Worm (Caenorhabditis elegans) whole organism, L4 larva: ENCODE results near the gene T26H5.8.
A peak's percentile ranks its signal among the peaks of the same experiment; 100 is the strongest.

Experiments used
- F10B5.3 ChIP-seq: sonication (generic microtip); optimal IDR thresholded peaks from 2 replicates; lab custom pipeline; 2016; ENCODE audit warnings: mild to moderate bottlenecking, missing genetic modification characterization, missing compliant biosample characterization
- F26F4.8 ChIP-seq: fragments of 200-800 bp; sonication (Bioruptor generic); conservative IDR thresholded peaks from 2 replicates; pipeline ENCODE4 v1.3.6; 2022; ENCODE audit warnings: missing genetic modification characterization, missing compliant biosample characterization
- F44E2.7 ChIP-seq: fragments of 200-800 bp; sonication (Bioruptor generic); IDR thresholded peaks from 2 replicates; pipeline ENCODE4 v2.1.2; 2022; ENCODE audit warnings: missing genetic modification characterization, missing compliant biosample characterization
- F49E8.2 ChIP-seq: sonication (generic microtip); optimal IDR thresholded peaks from 2 replicates; lab custom pipeline; 2016; ENCODE audit warnings: missing compliant biosample characterization, mild to moderate bottlenecking, missing genetic modification characterization, borderline replicate concordance
- Y75B8A.6 ChIP-seq: fragments of 200-800 bp; sonication (Bioruptor generic); IDR thresholded peaks from 2 replicates; pipeline ENCODE4 v1.3.6; 2022; ENCODE audit warnings: missing genetic modification reagents, missing genetic modification characterization, missing compliant biosample characterization
- ZK337.2 ChIP-seq: fragments of 200-800 bp; sonication (Bioruptor generic); IDR thresholded peaks from 2 replicates; pipeline ENCODE4 v1.3.6; 2022; ENCODE audit warnings: missing genetic modification reagents, missing genetic modification characterization, missing compliant biosample characterization
- ZK546.5 ChIP-seq, 2 experiments: sonication (generic microtip); optimal IDR thresholded peaks; 2 replicates each; lab custom pipeline; 2017; ENCODE audit warnings: missing biosample characterization in 2 of 2, missing genetic modification characterization in 2 of 2
- aha-1 ChIP-seq: fragments of 150-350 bp; peaks from one replicate; lab custom pipeline; 2014; ENCODE audit warnings: missing biosample characterization, missing genetic modification characterization
- ceh-28 ChIP-seq: fragments of 150-350 bp; optimal IDR thresholded peaks from 2 replicates; lab custom pipeline; 2014; ENCODE audit warnings: missing biosample characterization, missing genetic modification reagents, missing genetic modification characterization
- cey-2 ChIP-seq: sonication (generic microtip); optimal IDR thresholded peaks from 3 replicates; lab custom pipeline; 2017; ENCODE audit warnings: missing genetic modification characterization, mild to moderate bottlenecking, missing compliant biosample characterization, antibody characterized with exemption, borderline replicate concordance; ENCODE audit not compliant: insufficient read depth
- daf-16 ChIP-seq, 3 experiments: sonication (generic microtip); optimal IDR thresholded peaks; 2 replicates each; lab custom pipeline; 2016 to 2017; ENCODE audit warnings: missing genetic modification characterization in 3 of 3, missing genetic modification reagents in 3 of 3, mild to moderate bottlenecking in 2 of 3, missing compliant biosample characterization in 2 of 3, missing biosample characterization in 1 of 3, moderate library complexity in 1 of 3
- dmd-6 ChIP-seq: fragments of 200-800 bp; sonication (Bioruptor generic); IDR thresholded peaks from 2 replicates; pipeline ENCODE4 v1.3.6; 2022; ENCODE audit warnings: missing genetic modification reagents, missing genetic modification characterization, missing compliant biosample characterization
- dmd-9 ChIP-seq: fragments of 200-800 bp; sonication (Bioruptor generic); IDR thresholded peaks from 2 replicates; pipeline ENCODE4 v1.3.6; 2022; ENCODE audit warnings: missing genetic modification reagents, missing genetic modification characterization, missing compliant biosample characterization
- egl-27 ChIP-seq: sonication (generic microtip); optimal IDR thresholded peaks from 3 replicates; lab custom pipeline; 2017; ENCODE audit warnings: missing biosample characterization, missing genetic modification reagents, missing genetic modification characterization
- egl-43 ChIP-seq: fragments of 200-800 bp; sonication (Bioruptor generic); IDR thresholded peaks from 2 replicates; pipeline ENCODE4 v1.3.6; 2022; ENCODE audit warnings: missing genetic modification reagents, missing genetic modification characterization, missing compliant biosample characterization
- fkh-10 ChIP-seq: fragments of 150-350 bp; optimal IDR thresholded peaks from 2 replicates; lab custom pipeline; 2014; ENCODE audit warnings: missing biosample characterization, missing genetic modification reagents, missing genetic modification characterization
- hlh-11 ChIP-seq: fragments of 200-800 bp; sonication (Bioruptor generic); optimal IDR thresholded peaks from 2 replicates; lab custom pipeline; 2018; ENCODE audit warnings: mild to moderate bottlenecking, missing genetic modification characterization, missing compliant biosample characterization
- jun-1 ChIP-seq: fragments of 150-350 bp; optimal IDR thresholded peaks from 2 replicates; lab custom pipeline; 2014; ENCODE audit warnings: missing biosample characterization, missing genetic modification reagents, missing genetic modification characterization
- lim-7 ChIP-seq: fragments of 200-800 bp; sonication (Bioruptor generic); IDR thresholded peaks from 2 replicates; pipeline ENCODE4 v1.3.6; 2022; ENCODE audit warnings: missing genetic modification characterization, missing compliant biosample characterization
- lin-38 ChIP-seq: fragments of 200-800 bp; sonication (Bioruptor generic); IDR thresholded peaks from 2 replicates; pipeline ENCODE4 v1.3.6; 2022; ENCODE audit warnings: missing genetic modification reagents, missing genetic modification characterization, missing compliant biosample characterization
- lin-39 ChIP-seq: fragments of 150-350 bp; optimal IDR thresholded peaks from 2 replicates; lab custom pipeline; 2014; ENCODE audit warnings: missing biosample characterization, missing genetic modification reagents, missing genetic modification characterization
- mep-1 ChIP-seq: fragments of 150-350 bp; sonication (generic microtip); optimal IDR thresholded peaks from 3 replicates; lab custom pipeline; 2014; ENCODE audit warnings: missing biosample characterization, missing genetic modification characterization
- mxl-2 ChIP-seq: fragments of 200-800 bp; sonication (Bioruptor generic); conservative IDR thresholded peaks from 2 replicates; pipeline ENCODE4 v1.3.6; 2022; ENCODE audit warnings: missing genetic modification reagents, missing genetic modification characterization, missing compliant biosample characterization
- mxl-3 ChIP-seq: fragments of 200-800 bp; sonication (Bioruptor generic); optimal IDR thresholded peaks from 2 replicates; lab custom pipeline; 2018; ENCODE audit warnings: mild to moderate bottlenecking, missing genetic modification characterization, missing compliant biosample characterization
- nhr-11 ChIP-seq: fragments of 150-350 bp; optimal IDR thresholded peaks from 2 replicates; lab custom pipeline; 2014; ENCODE audit warnings: missing biosample characterization, missing genetic modification characterization
- nhr-111 ChIP-seq: fragments of 200-800 bp; sonication (Bioruptor generic); optimal IDR thresholded peaks from 2 replicates; lab custom pipeline; 2018; ENCODE audit warnings: mild to moderate bottlenecking, missing genetic modification characterization, missing compliant biosample characterization
- nhr-48 ChIP-seq: sonication (generic microtip); optimal IDR thresholded peaks from 2 replicates; lab custom pipeline; 2016; ENCODE audit warnings: mild to moderate bottlenecking, missing genetic modification characterization, missing compliant biosample characterization
- nhr-77 ChIP-seq: fragments of 150-350 bp; optimal IDR thresholded peaks from 2 replicates; lab custom pipeline; 2014; ENCODE audit warnings: missing biosample characterization, missing genetic modification characterization
- php-3 ChIP-seq: fragments of 200-800 bp; sonication (Bioruptor generic); IDR thresholded peaks from 2 replicates; pipeline ENCODE4 v1.3.6; 2022; ENCODE audit warnings: missing genetic modification reagents, missing genetic modification characterization, missing compliant biosample characterization
- pqm-1 ChIP-seq: sonication (generic microtip); optimal IDR thresholded peaks from 2 replicates; lab custom pipeline; 2017; ENCODE audit warnings: missing biosample characterization, missing genetic modification characterization
- spr-3 ChIP-seq: fragments of 200-800 bp; sonication (Bioruptor generic); optimal IDR thresholded peaks from 2 replicates; lab custom pipeline; 2018; ENCODE audit warnings: mild to moderate bottlenecking, missing genetic modification characterization, missing compliant biosample characterization
- tag-97 ChIP-seq: fragments of 200-800 bp; sonication (Bioruptor generic); IDR thresholded peaks from 2 replicates; pipeline ENCODE4 v1.3.6; 2022; ENCODE audit warnings: missing genetic modification characterization, missing compliant biosample characterization
- tra-1 ChIP-seq: fragments of 200-800 bp; sonication (Bioruptor generic); IDR thresholded peaks from 2 replicates; pipeline ENCODE4 v1.3.6; 2022; ENCODE audit warnings: missing genetic modification reagents, missing genetic modification characterization, missing compliant biosample characterization
- unc-39 ChIP-seq: sonication (generic microtip); optimal IDR thresholded peaks from 2 replicates; lab custom pipeline; 2017; ENCODE audit warnings: missing biosample characterization, missing genetic modification characterization
- unc-62 ChIP-seq, 3 experiments: fragments of 150-350 bp in 1 of 3; sonication (generic microtip); optimal IDR thresholded peaks in 2 of 3; peaks in 1 of 3; 1 replicate in 1 of 3; 2 replicates in 2 of 3; lab custom pipeline; 2014 to 2017; ENCODE audit warnings: missing biosample characterization in 3 of 3, missing genetic modification characterization in 3 of 3, missing genetic modification reagents in 3 of 3, missing genotype in 1 of 3
- zip-2 ChIP-seq: fragments of 150-350 bp; optimal IDR thresholded peaks from 2 replicates; lab custom pipeline; 2014; ENCODE audit warnings: missing biosample characterization, missing genetic modification characterization

The T26H5.8 gene

ce11 chrV:15436133-15436532, 3.6 kb upstream of the T26H5.8 start (continued):
- no peak for TF ChIP-seq lin-38
- peak; percentile 95; the same call in 1 of the 2 replicates for TF ChIP-seq dmd-6 (GFP tag; lab: Robert Waterston, UW)
- TF ChIP-seq F26F4.8 (GFP tag; lab: Robert Waterston, UW) = no peak
- TF ChIP-seq pqm-1 (tag; lab: Kevin White, UChicago) = peak; percentile 88
- no peak for TF ChIP-seq unc-62 (GFP tag; optimal IDR thresholded peaks at IDR 0.05 in 1 of 2; lab: Kevin White, UChicago)
- no peak for TF ChIP-seq unc-62 (tag; optimal IDR thresholded peaks at IDR 0.05; lab: Kevin White, UChicago)
- peak; percentile 25 for TF ChIP-seq nhr-48 (tag; lab: Kevin White, UChicago)
- peak; percentile 10 for TF ChIP-seq nhr-77
- no peak for TF ChIP-seq nhr-11 (tag; lab: Kevin White, UChicago)
- TF ChIP-seq unc-39 (tag; lab: Kevin White, UChicago) = no peak
- no peak for TF ChIP-seq F44E2.7 (GFP tag; lab: Robert Waterston, UW)
- TF ChIP-seq jun-1 (tag; lab: Kevin White, UChicago) = no peak
- TF ChIP-seq cey-2 (tag; lab: Kevin White, UChicago) = no peak
- no peak for TF ChIP-seq daf-16 (GFP tag; optimal IDR thresholded peaks at IDR 0.05; lab: Kevin White, UChicago)
- peak; percentile 71 for TF ChIP-seq daf-16 (tag; optimal IDR thresholded peaks at IDR 0.05; lab: Kevin White, UChicago)
- TF ChIP-seq spr-3 (GFP tag; lab: Kevin White, UChicago) = no peak
- TF ChIP-seq ZK546.5 (tag; optimal IDR thresholded peaks at IDR 0.05; lab: Kevin White, UChicago) = no peak
- no peak for TF ChIP-seq F49E8.2 (tag; lab: Kevin White, UChicago)
- no peak for TF ChIP-seq nhr-111 (GFP tag; lab: Kevin White, UChicago)

DNA sequence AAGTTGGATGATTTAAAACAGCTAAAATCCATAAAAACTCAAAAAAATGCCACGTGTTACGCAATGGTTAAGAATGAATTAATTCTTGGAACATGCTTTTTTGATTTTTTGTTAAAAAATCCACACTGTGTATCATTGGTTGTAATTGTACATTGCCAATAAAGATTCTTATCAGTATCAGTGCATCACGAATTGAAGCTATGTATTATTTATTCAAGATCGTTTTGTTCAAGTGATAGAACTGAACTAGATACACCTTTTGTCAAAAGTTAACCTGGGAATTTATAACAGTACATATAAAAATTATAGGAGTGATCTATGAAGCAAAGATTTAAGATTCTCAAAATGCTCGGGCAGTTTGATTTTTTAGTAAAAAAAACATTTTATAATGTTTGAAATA, 2.1 kb upstream of the T26H5.8 start:
- TF ChIP-seq egl-43 (GFP tag; lab: Robert Waterston, UW) (no peak), daf-16 (GFP tag; optimal IDR thresholded peaks at IDR 0.05; lab: Kevin White, UChicago) (no peak), daf-16 (tag; optimal IDR thresholded peaks at IDR 0.05; lab: Kevin White, UChicago) (peak; percentile 53), pqm-1 (tag; lab: Kevin White, UChicago) (peak; percentile 57)

- TF ChIP-seq mxl-2 (GFP tag; lab: Robert Waterston, UW) = peak; percentile 56; the same call in 1 of the 2 replicates
- peak; percentile 38 for TF ChIP-seq aha-1 (tag; lab: Kevin White, UChicago)
Measured at ce11 chrV:15433654-15434053, 1.1 kb upstream of the T26H5.8 start.

DNA sequence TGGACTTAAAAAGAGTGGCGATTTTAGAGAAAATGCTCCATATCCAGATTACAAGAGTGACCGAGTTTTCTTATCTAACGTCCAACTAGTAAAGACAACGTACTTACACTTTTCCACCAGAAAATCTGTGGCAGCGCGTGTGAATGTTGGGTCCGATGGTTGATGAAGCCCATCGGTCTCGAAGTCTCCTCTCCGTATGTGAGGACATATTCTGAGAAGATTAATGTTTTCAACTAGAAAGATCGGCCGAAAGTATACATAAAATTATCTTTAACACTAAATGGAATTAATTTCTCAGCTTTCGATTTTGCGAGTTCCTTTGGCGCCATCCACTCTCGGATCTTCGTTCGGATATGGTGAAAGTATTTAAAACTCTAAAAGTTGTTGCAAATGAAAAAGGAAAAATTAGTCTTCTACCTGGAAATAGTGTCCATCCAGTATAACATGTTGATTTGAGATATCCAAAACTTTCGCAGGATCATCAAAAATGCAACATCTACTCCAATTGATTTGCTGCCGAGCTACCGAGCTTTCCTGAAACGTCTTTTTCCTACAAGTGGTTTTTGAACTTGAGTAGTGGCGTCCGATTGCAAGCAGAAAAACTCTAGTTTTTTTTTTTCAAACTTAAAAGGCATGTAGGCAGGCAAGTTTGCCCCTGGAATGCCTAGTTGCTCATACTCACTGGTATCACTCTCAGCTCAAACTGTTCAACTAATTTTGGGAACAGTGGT, 1.0 kb downstream of the T26H5.8 start:
- no peak for TF ChIP-seq zip-2 (tag; lab: Kevin White, UChicago)
- no peak for TF ChIP-seq ceh-28 (tag; lab: Kevin White, UChicago)
- 0 out of 2 replicates have a peak, but pooled peaks have one; percentile 35 for TF ChIP-seq ZK337.2
- TF ChIP-seq Y75B8A.6 (GFP tag; lab: Robert Waterston, UW) = peak; percentile 63; the same call in 1 of the 2 replicates
- 0 out of 2 replicates have a peak, but pooled peaks have one; percentile 35 for TF ChIP-seq tag-97 (GFP tag; lab: Robert Waterston, UW)
- no peak for TF ChIP-seq lim-7 (GFP tag; lab: Robert Waterston, UW)
- TF ChIP-seq dmd-9 = no peak
- no peak for TF ChIP-seq tra-1 (GFP tag; lab: Robert Waterston, UW)
- peak; percentile 33 for TF ChIP-seq lin-39 (tag; lab: Kevin White, UChicago)
- no peak for TF ChIP-seq F10B5.3 (tag; lab: Kevin White, UChicago)
- no peak for TF ChIP-seq egl-27 (tag; lab: Kevin White, UChicago)
- TF ChIP-seq fkh-10 (GFP tag; lab: Kevin White, UChicago) = no peak
- no peak for TF ChIP-seq mep-1 (tag; lab: Kevin White, UChicago)
- no peak for TF ChIP-seq hlh-11 (tag; lab: Kevin White, UChicago)
- no peak for TF ChIP-seq php-3
- TF ChIP-seq mxl-3 (GFP tag; lab: Kevin White, UChicago) = no peak
- TF ChIP-seq unc-62 (GFP tag; optimal IDR thresholded peaks at IDR 0.05 in 1 of 2; lab: Kevin White, UChicago) = peak in 1 of 2 experiments; percentile 63
- TF ChIP-seq unc-62 (tag; optimal IDR thresholded peaks at IDR 0.05; lab: Kevin White, UChicago) = no peak
